Worm (Caenorhabditis elegans): ENCODE measurements around the gene Y37H2A.12.

The Y37H2A.12 gene

DNA sequence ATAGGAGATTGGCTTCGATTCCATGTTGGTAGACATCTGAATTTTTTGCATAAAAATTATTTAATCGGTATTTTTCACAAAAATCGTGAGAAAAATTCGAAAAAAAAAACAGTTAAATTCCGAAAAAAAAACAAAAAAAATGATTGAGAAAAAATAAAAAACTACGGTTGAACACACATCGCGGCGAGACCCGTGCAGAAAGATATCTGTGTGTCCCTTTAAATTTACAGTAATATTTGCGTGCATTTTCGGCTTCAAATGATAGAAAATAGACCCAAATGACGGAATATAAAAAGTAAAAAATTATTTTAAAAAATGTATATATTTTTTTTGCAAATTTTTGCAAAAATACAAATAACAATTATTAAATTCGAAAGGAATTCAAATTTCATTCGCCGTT lies 6.8 kb upstream of the Y37H2A.12 start:
- no peak for TF ChIP-seq egl-13 (tag; optimal IDR thresholded peaks at IDR 0.05)
- no peak for TF ChIP-seq ceh-90 (tag; optimal IDR thresholded peaks at IDR 0.05)
- no peak for TF ChIP-seq nhr-19 (GFP tag; conservative IDR thresholded peaks at IDR 0.05)
- TF ChIP-seq Y116A8C.19 (tag; optimal IDR thresholded peaks at IDR 0.05; ENCODE audit: borderline replicate concordance) = no peak
- TF ChIP-seq fkh-8 (tag; optimal IDR thresholded peaks at IDR 0.05) = no peak
- TF ChIP-seq xbp-1 (tag; optimal IDR thresholded peaks at IDR 0.05) = no peak
- TF ChIP-seq isw-1 (GFP tag; IDR thresholded peaks at IDR 0.05) = no peak
- TF ChIP-seq tlp-1 (tag; optimal IDR thresholded peaks at IDR 0.05) = no peak

- TF ChIP-seq hlh-4 (tag; optimal IDR thresholded peaks at IDR 0.05) = no peak
- TF ChIP-seq mdl-1 (tag; optimal IDR thresholded peaks at IDR 0.05) = no peak
- TF ChIP-seq unc-30 (tag; optimal IDR thresholded peaks at IDR 0.05) = no peak
- no peak for TF ChIP-seq zip-4 (GFP tag; optimal IDR thresholded peaks at IDR 0.05)
- TF ChIP-seq nhr-47 (tag; optimal IDR thresholded peaks at IDR 0.05) = no peak
- TF ChIP-seq nhr-20 (tag; optimal IDR thresholded peaks at IDR 0.05) = no peak
- TF ChIP-seq tbx-2 (tag; optimal IDR thresholded peaks at IDR 0.05) = no peak
- TF ChIP-seq hlh-17 (GFP tag; optimal IDR thresholded peaks at IDR 0.05; ENCODE audit: borderline replicate concordance) = no peak
- TF ChIP-seq nhr-28 (tag; optimal IDR thresholded peaks at IDR 0.05) = no peak
- TF ChIP-seq pax-3 (tag; optimal IDR thresholded peaks at IDR 0.05) = no peak
Observed at ce11 chrV:18134378-18134777, 3.4 kb upstream of the Y37H2A.12 start, which contains the start of gene Y37H2A.7. Gene Y37H2A.7 (minus strand): TSS chrV:18134478.

ce11 chrV:18133177-18133576 lies 2.2 kb upstream of the Y37H2A.12 start, which contains the start of gene Y37H2A.18:
Gene Y37H2A.18 (minus strand): TSS chrV:18133277.
- TF ChIP-seq grh-1 (GFP tag; IDR thresholded peaks at IDR 0.05) (no peak), dpl-1 (GFP tag; optimal IDR thresholded peaks at IDR 0.05) (no peak), ceh-82 (tag; optimal IDR thresholded peaks at IDR 0.05) (no peak), unc-62 (GFP tag; optimal IDR thresholded peaks at IDR 0.05) (no peak), irx-1 (tag; optimal IDR thresholded peaks at IDR 0.05) (no peak), nhr-85 (tag) (no peak), tlp-1 (tag; optimal IDR thresholded peaks at IDR 0.05) (no peak), nhr-12 (tag; optimal IDR thresholded peaks at IDR 0.05) (no peak), ets-5 (GFP tag; IDR thresholded peaks at IDR 0.05) (no peak), zag-1 (tag; optimal IDR thresholded peaks at IDR 0.05) (no peak)

DNA sequence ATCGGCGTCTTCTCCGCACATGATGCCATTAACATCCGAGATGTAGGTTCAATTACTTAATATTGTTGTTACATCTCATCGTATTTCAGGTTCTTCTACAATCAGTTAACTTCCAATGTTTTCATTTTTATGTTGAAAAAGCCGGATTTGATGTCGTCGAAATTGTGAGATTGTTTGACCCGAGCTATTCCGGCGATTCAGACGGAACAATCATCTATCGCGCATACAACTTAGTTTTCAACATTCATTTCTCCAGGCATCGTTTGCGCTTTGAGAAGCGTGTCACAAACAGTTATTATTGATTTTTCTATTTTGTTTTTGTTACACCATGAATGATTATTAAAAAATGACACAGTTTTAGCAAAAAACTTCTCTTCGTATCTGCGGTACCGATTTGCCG lies 2.4 kb downstream of the Y37H2A.12 start:
- TF ChIP-seq unc-62 (GFP tag; optimal IDR thresholded peaks at IDR 0.05) (no peak), alr-1 (tag; optimal IDR thresholded peaks at IDR 0.05; ENCODE audit: borderline replicate concordance) (no peak), ceh-88 (GFP tag; IDR thresholded peaks at IDR 0.05) (no peak), dpl-1 (GFP tag; optimal IDR thresholded peaks at IDR 0.05) (no peak), dsc-1 (tag; optimal IDR thresholded peaks at IDR 0.05) (no peak), mef-2 (tag; optimal IDR thresholded peaks at IDR 0.05) (no peak), nhr-84 (tag; optimal IDR thresholded peaks at IDR 0.05) (no peak), hlh-17 (GFP tag; optimal IDR thresholded peaks at IDR 0.05; ENCODE audit: borderline replicate concordance) (no peak), isw-1 (GFP tag; IDR thresholded peaks at IDR 0.05) (no peak), snu-23 (GFP tag; optimal IDR thresholded peaks at IDR 0.05) (no peak), mdl-1 (tag; optimal IDR thresholded peaks at IDR 0.05) (no peak), nhr-47 (tag; optimal IDR thresholded peaks at IDR 0.05) (no peak), hlh-4 (tag; optimal IDR thresholded peaks at IDR 0.05) (no peak), ama-1 (optimal IDR thresholded peaks at IDR 0.05) (no peak)

DNA sequence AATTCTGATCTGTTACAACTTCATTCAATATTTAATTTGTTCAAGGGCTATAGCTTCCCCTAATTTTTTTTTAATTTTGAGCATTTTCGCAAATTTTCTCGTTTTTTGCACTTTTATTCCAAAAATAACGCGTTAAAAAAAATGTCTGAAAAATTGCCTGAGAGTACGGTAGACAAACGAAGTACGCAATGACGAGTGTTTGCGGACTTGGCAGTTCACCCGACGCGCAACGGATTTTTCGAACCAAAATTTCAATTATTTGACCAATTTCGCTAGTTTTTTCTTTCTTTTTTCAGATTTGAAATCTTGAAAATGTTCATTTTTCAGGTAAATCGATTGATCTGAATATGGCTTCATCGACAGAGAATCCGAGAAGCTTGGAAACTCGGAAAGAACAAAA lies 3.7 kb downstream of the Y37H2A.12 start, which contains the start of gene fbxa-211:
fbxa-211 (plus strand) TSS at position 328 of the 400 bp plus-strand sequence.
- TF ChIP-seq fkh-10 (GFP tag; optimal IDR thresholded peaks at IDR 0.05) (no peak), fkh-4 (tag; optimal IDR thresholded peaks at IDR 0.05; ENCODE audit: borderline replicate concordance) (no peak), sptf-1 (tag; optimal IDR thresholded peaks at IDR 0.05) (no peak), pax-3 (tag; optimal IDR thresholded peaks at IDR 0.05) (no peak), C16A3.4 (tag; optimal IDR thresholded peaks at IDR 0.05) (no peak), hlh-17 (GFP tag; optimal IDR thresholded peaks at IDR 0.05; ENCODE audit: borderline replicate concordance) (no peak), efl-3 (GFP tag; optimal IDR thresholded peaks at IDR 0.05) (no peak), snpc-4 (tag; optimal IDR thresholded peaks at IDR 0.05) (no peak), unc-62 (GFP tag; optimal IDR thresholded peaks at IDR 0.05) (no peak), C34B4.2 (tag; optimal IDR thresholded peaks at IDR 0.05) (no peak), sup-37 (GFP tag; optimal IDR thresholded peaks at IDR 0.05) (no peak), fos-1 (tag; optimal IDR thresholded peaks at IDR 0.05) (no peak)
